Worm (Caenorhabditis elegans) whole organism, late embryonic: ENCODE data around the gene C36C5.12.

Experiments
- ahr-1 ChIP-seq: sonication (generic microtip); optimal IDR thresholded peaks from 2 replicates; lab custom pipeline; 2016; ENCODE audit warnings: missing genetic modification characterization, missing compliant biosample characterization
- ama-1 ChIP-seq: fragments of 150-350 bp; optimal IDR thresholded peaks from 2 replicates; lab custom pipeline; 2014
- ceh-24 ChIP-seq: sonication (generic microtip); optimal IDR thresholded peaks from 2 replicates; lab custom pipeline; 2016; ENCODE audit warnings: mild to moderate bottlenecking, missing genetic modification characterization, missing compliant biosample characterization
- dmd-4 ChIP-seq: sonication (generic microtip); optimal IDR thresholded peaks from 2 replicates; lab custom pipeline; 2016; ENCODE audit warnings: borderline replicate concordance, missing genetic modification characterization, missing compliant biosample characterization
- ets-4 ChIP-seq: sonication (generic microtip); optimal IDR thresholded peaks from 2 replicates; lab custom pipeline; 2016; ENCODE audit warnings: missing genetic modification characterization, missing compliant biosample characterization
- fkh-10 ChIP-seq: fragments of 150-350 bp; optimal IDR thresholded peaks from 2 replicates; lab custom pipeline; 2014; ENCODE audit warnings: missing biosample characterization, missing genetic modification reagents, missing genetic modification characterization
- hlh-30 ChIP-seq: sonication (generic microtip); optimal IDR thresholded peaks from 2 replicates; lab custom pipeline; 2017; ENCODE audit warnings: antibody characterized with exemption, missing genetic modification characterization, missing compliant biosample characterization; ENCODE audit not compliant: insufficient read depth
- pqm-1 ChIP-seq: sonication (generic microtip); optimal IDR thresholded peaks from 2 replicates; lab custom pipeline; 2016; ENCODE audit warnings: missing genetic modification characterization, missing compliant biosample characterization
- ref-2 ChIP-seq: sonication (generic microtip); optimal IDR thresholded peaks from 2 replicates; lab custom pipeline; 2016; ENCODE audit warnings: missing genetic modification characterization, missing compliant biosample characterization
- rnt-1 ChIP-seq: sonication (generic microtip); optimal IDR thresholded peaks from 2 replicates; lab custom pipeline; 2016; ENCODE audit warnings: missing genetic modification characterization, missing compliant biosample characterization
- sox-4 ChIP-seq: sonication (generic microtip); optimal IDR thresholded peaks from 2 replicates; lab custom pipeline; 2017; ENCODE audit warnings: mild to moderate bottlenecking, missing genetic modification characterization, inconsistent platforms, missing compliant biosample characterization
- tbx-7 ChIP-seq: sonication (generic microtip); optimal IDR thresholded peaks from 2 replicates; lab custom pipeline; 2016; ENCODE audit warnings: missing genotype, missing genetic modification characterization, missing compliant biosample characterization
- ttx-3 ChIP-seq: sonication (generic microtip); optimal IDR thresholded peaks from 2 replicates; lab custom pipeline; 2016; ENCODE audit warnings: missing genetic modification reagents, missing genetic modification characterization, missing compliant biosample characterization

ce11 chrV:3176161-3176560 lies 17.0 kb upstream of the C36C5.12 start, which contains the start of gene srab-8:
- TF ChIP-seq ahr-1 (tag; lab: Kevin White, UChicago) (no peak), tbx-7 (tag; lab: Kevin White, UChicago) (no peak), ceh-24 (tag; lab: Kevin White, UChicago) (no peak), ets-4 (no peak), sox-4 (tag; lab: Kevin White, UChicago) (no peak), rnt-1 (tag; lab: Kevin White, UChicago) (no peak), hlh-30 (tag; lab: Kevin White, UChicago) (no peak), ama-1 (no peak), dmd-4 (tag; lab: Kevin White, UChicago) (no peak), ttx-3 (tag; lab: Kevin White, UChicago) (no peak), ref-2 (tag; lab: Kevin White, UChicago) (no peak), pqm-1 (tag; lab: Kevin White, UChicago) (no peak), fkh-10 (GFP tag; lab: Kevin White, UChicago) (no peak)
